Worm (Caenorhabditis elegans) whole organism, L1 larva: Measurements from ENCODE around the gene casy-1.

Experiments
- C16A3.4 ChIP-seq: fragments of 150-350 bp; optimal IDR thresholded peaks from 2 replicates; lab custom pipeline; 2014; ENCODE audit warnings: missing biosample characterization, missing genetic modification characterization
- ama-1 ChIP-seq: fragments of 150-350 bp; optimal IDR thresholded peaks from 2 replicates; lab custom pipeline; 2014
- elt-2 ChIP-seq: sonication (generic microtip); optimal IDR thresholded peaks from 2 replicates; lab custom pipeline; 2016; ENCODE audit warnings: missing genetic modification characterization, mild to moderate bottlenecking, inconsistent platforms, missing compliant biosample characterization, missing genetic modification reagents
- grh-1 ChIP-seq: fragments of 200-800 bp; sonication (Bioruptor generic); IDR thresholded peaks from 2 replicates; pipeline ENCODE4 v1.3.6; 2022; ENCODE audit warnings: missing genetic modification reagents, missing genetic modification characterization, missing compliant biosample characterization
- jun-1 ChIP-seq: fragments of 150-350 bp; optimal IDR thresholded peaks from 2 replicates; lab custom pipeline; 2014; ENCODE audit warnings: missing biosample characterization, missing genetic modification reagents, missing genetic modification characterization
- lin-13 ChIP-seq: fragments of 150-350 bp; optimal IDR thresholded peaks from 2 replicates; lab custom pipeline; 2014; ENCODE audit warnings: missing biosample characterization, missing genetic modification reagents, missing genetic modification characterization
- mef-2 ChIP-seq: fragments of 150-350 bp; optimal IDR thresholded peaks from 2 replicates; lab custom pipeline; 2014; ENCODE audit warnings: missing biosample characterization, missing genetic modification characterization
- nhr-84 ChIP-seq: sonication (generic microtip); optimal IDR thresholded peaks from 2 replicates; lab custom pipeline; 2017; ENCODE audit warnings: missing biosample characterization, missing genetic modification characterization
- nhr-85 ChIP-seq: sonication (generic microtip); peaks from one replicate; lab custom pipeline; 2016; ENCODE audit warnings: missing genetic modification characterization, inconsistent platforms, missing compliant biosample characterization
- ztf-4 ChIP-seq: fragments of 150-350 bp; optimal IDR thresholded peaks from 2 replicates; lab custom pipeline; 2014; ENCODE audit warnings: missing biosample characterization, missing genetic modification characterization

DNA sequence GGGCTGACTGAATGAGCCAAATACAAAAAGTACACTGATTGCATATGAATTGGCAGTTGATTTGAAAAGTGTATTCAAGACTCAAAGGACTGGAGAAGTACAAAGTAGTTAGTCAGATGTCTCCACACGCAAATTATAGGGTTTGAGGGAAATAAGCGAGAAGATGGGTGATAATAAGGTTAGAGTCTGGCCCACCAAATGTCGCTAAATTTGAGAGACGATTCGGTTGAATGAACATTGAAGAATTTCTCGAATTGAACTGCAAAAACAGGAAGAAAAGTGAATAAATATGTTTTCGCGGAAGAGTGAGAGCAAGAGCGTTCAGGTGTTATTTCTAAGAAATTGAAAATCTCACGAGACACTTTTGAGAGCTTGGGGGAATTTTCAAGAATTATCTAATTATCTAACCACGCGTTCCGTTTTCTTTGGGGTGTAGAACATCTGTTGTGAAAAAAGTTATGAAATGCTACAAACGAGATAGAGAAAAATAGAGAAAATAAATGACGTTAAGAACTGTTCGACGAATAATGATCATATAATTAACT is 3.2 kb upstream of the casy-1 start:
- no peak for TF ChIP-seq lin-13 (GFP tag; lab: Kevin White, UChicago)
- TF ChIP-seq jun-1, result no peak
- TF ChIP-seq nhr-84, result no peak
- TF ChIP-seq mef-2 (tag; lab: Kevin White, UChicago), result no peak
- no peak for TF ChIP-seq elt-2 (tag; lab: Kevin White, UChicago)
- TF ChIP-seq C16A3.4 (tag; lab: Kevin White, UChicago), result no peak
- TF ChIP-seq ztf-4 (tag; lab: Kevin White, UChicago), result no peak
- TF ChIP-seq nhr-85, result no peak
- no peak for TF ChIP-seq ama-1
- TF ChIP-seq grh-1 (GFP tag; lab: Robert Waterston, UW), result no peak
